Fruit fly (Drosophila melanogaster) Kc167 (cell line): ENCODE data around the gene Svil.

Experiments
- h ChIP-seq: fragments of >200 bp; optimal IDR thresholded peaks from 3 replicates; lab custom pipeline; 2018; ENCODE audit warnings: missing external identifiers
- psq ChIP-seq: fragments of >200 bp; optimal IDR thresholded peaks from 2 replicates; lab custom pipeline; 2017; ENCODE audit warnings: missing external identifiers

DNA sequence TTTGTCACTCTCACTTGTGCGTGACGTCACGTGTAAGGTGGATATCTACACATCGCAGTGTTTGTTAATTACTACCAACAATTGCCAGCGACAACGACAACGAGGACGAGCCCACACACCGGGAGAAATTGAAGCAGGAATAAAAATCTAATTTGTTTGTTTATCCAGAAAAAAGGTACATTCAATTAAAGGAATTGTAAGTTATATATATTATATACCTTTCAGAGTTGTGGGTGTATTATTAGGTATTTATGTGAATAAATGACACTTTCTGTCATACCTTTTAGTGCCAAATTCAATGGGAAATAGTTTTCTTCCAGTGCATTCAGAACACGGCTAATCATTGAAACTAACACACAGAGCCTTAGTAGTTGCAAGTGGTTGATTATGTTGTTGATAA, 137.7 kb downstream of the Svil start:
- no peak for TF ChIP-seq h (lab: Kevin White, UChicago)
- TF ChIP-seq psq (lab: Kevin White, UChicago): no peak
